Worm (Caenorhabditis elegans) whole organism, young adult: ENCODE data around the gene C25H3.15.

ENCODE experiments used
- B0019.2 ChIP-seq: fragments of 200-800 bp; sonication (Bioruptor generic); conservative IDR thresholded peaks from 2 replicates; pipeline ENCODE4 v1.3.6; 2022; ENCODE audit warnings: missing genetic modification reagents, missing genetic modification characterization, missing compliant biosample characterization
- B0035.1 ChIP-seq: sonication (generic microtip); optimal IDR thresholded peaks from 2 replicates; lab custom pipeline; 2016; ENCODE audit warnings: missing genetic modification characterization, mild to moderate bottlenecking, missing compliant biosample characterization, missing genotype, missing genetic modification reagents
- B0336.3 ChIP-seq: fragments of 200-800 bp; sonication (Bioruptor generic); IDR thresholded peaks from 2 replicates; pipeline ENCODE4 v1.3.6; 2022; ENCODE audit warnings: missing genetic modification characterization, missing compliant biosample characterization
- D2030.7 ChIP-seq: fragments of 200-800 bp; sonication (Bioruptor generic); IDR thresholded peaks from 2 replicates; pipeline ENCODE4 v1.3.6; 2022; ENCODE audit warnings: missing genetic modification reagents, missing genetic modification characterization, missing compliant biosample characterization
- F55B11.4 ChIP-seq: sonication (generic microtip); optimal IDR thresholded peaks from 2 replicates; lab custom pipeline; 2016; ENCODE audit warnings: missing compliant biosample characterization, missing genetic modification characterization, borderline replicate concordance; ENCODE audit not compliant: insufficient read depth
- Y53G8AR.9 ChIP-seq: fragments of 200-800 bp; sonication (Bioruptor generic); conservative IDR thresholded peaks from 2 replicates; pipeline ENCODE4 v1.3.6; 2022; ENCODE audit warnings: missing genetic modification reagents, missing genetic modification characterization, missing compliant biosample characterization
- Y67H2A.10 ChIP-seq: fragments of 200-800 bp; sonication (Bioruptor generic); conservative IDR thresholded peaks from 2 replicates; pipeline ENCODE4 v1.3.6; 2022; ENCODE audit warnings: missing genetic modification reagents, missing genetic modification characterization, missing compliant biosample characterization
- akir-1 ChIP-seq: fragments of 200-800 bp; sonication (Bioruptor generic); optimal IDR thresholded peaks from 2 replicates; lab custom pipeline; 2018; ENCODE audit warnings: mild to moderate bottlenecking, missing genetic modification characterization, moderate library complexity, missing compliant biosample characterization
- aptf-3 ChIP-seq: fragments of 200-800 bp; sonication (Bioruptor generic); IDR thresholded peaks from 2 replicates; pipeline ENCODE4 v1.3.6; 2022; ENCODE audit warnings: missing genetic modification characterization, missing compliant biosample characterization
- atf-7 ChIP-seq: sonication (generic microtip); optimal IDR thresholded peaks from 2 replicates; lab custom pipeline; 2017; ENCODE audit warnings: mild to moderate bottlenecking, missing genetic modification characterization, missing compliant biosample characterization
- athp-1 ChIP-seq: sonication (generic microtip); optimal IDR thresholded peaks from 2 replicates; lab custom pipeline; 2017; ENCODE audit warnings: mild to moderate bottlenecking, missing genetic modification characterization, missing compliant biosample characterization
- bed-1 ChIP-seq: fragments of 200-800 bp; sonication (Bioruptor generic); IDR thresholded peaks from 2 replicates; pipeline ENCODE4 v1.3.6; 2022; ENCODE audit warnings: missing genetic modification reagents, missing genetic modification characterization, missing compliant biosample characterization
- ccch-3 ChIP-seq: fragments of 200-800 bp; sonication (Bioruptor generic); optimal IDR thresholded peaks from 2 replicates; lab custom pipeline; 2018; ENCODE audit warnings: mild to moderate bottlenecking, missing genetic modification characterization, missing compliant biosample characterization
- ceh-27 ChIP-seq: fragments of 200-800 bp; sonication (Bioruptor generic); optimal IDR thresholded peaks from 2 replicates; lab custom pipeline; 2018; ENCODE audit warnings: mild to moderate bottlenecking, missing genetic modification characterization, moderate library complexity, missing compliant biosample characterization
- ceh-58 ChIP-seq: fragments of 200-800 bp; sonication (Bioruptor generic); IDR thresholded peaks from 2 replicates; pipeline ENCODE4 v1.3.6; 2022; ENCODE audit warnings: missing genetic modification characterization, missing compliant biosample characterization
- dox-1 ChIP-seq: fragments of 200-800 bp; sonication (Bioruptor generic); IDR thresholded peaks from 2 replicates; pipeline ENCODE4 v1.3.6; 2022; ENCODE audit warnings: missing genetic modification reagents, missing genetic modification characterization, missing compliant biosample characterization
- egrh-3 ChIP-seq: fragments of 200-800 bp; sonication (Bioruptor generic); IDR thresholded peaks from 2 replicates; pipeline ENCODE4 v1.3.6; 2022; ENCODE audit warnings: missing genetic modification reagents, missing genetic modification characterization, missing compliant biosample characterization
- ekl-4 ChIP-seq: fragments of 200-800 bp; sonication (Bioruptor generic); IDR thresholded peaks from 2 replicates; pipeline ENCODE4 v1.3.6; 2022; ENCODE audit warnings: missing genetic modification reagents, missing genetic modification characterization, missing compliant biosample characterization
- gei-17 ChIP-seq: fragments of 200-800 bp; sonication (Bioruptor generic); optimal IDR thresholded peaks from 2 replicates; lab custom pipeline; 2018; ENCODE audit warnings: mild to moderate bottlenecking, missing genetic modification characterization, missing compliant biosample characterization
- hsf-1 ChIP-seq: fragments of 200-800 bp; sonication (Bioruptor generic); IDR thresholded peaks from 2 replicates; pipeline ENCODE4 v1.3.6; 2022; ENCODE audit warnings: missing genetic modification reagents, missing genetic modification characterization, missing compliant biosample characterization
- let-526 ChIP-seq: fragments of 200-800 bp; sonication (Bioruptor generic); IDR thresholded peaks from 2 replicates; pipeline ENCODE4 v1.3.6; 2022; ENCODE audit warnings: missing genetic modification reagents, missing genetic modification characterization, missing compliant biosample characterization
- lin-40 ChIP-seq: sonication (generic microtip); optimal IDR thresholded peaks from 2 replicates; lab custom pipeline; 2016; ENCODE audit warnings: missing genetic modification characterization, mild to moderate bottlenecking, missing compliant biosample characterization, missing genotype, missing genetic modification reagents
- madf-3 ChIP-seq: fragments of 200-800 bp; sonication (Bioruptor generic); IDR thresholded peaks from 2 replicates; pipeline ENCODE4 v1.3.6; 2022; ENCODE audit warnings: missing genetic modification reagents, missing genetic modification characterization, missing compliant biosample characterization
- madf-6 ChIP-seq: fragments of 200-800 bp; sonication (Bioruptor generic); IDR thresholded peaks from 2 replicates; pipeline ENCODE4 v1.3.6; 2022; ENCODE audit warnings: missing genetic modification reagents, missing genetic modification characterization, missing compliant biosample characterization
- madf-8 ChIP-seq: fragments of 200-800 bp; sonication (Bioruptor generic); conservative IDR thresholded peaks from 2 replicates; pipeline ENCODE4 v1.3.6; 2022; ENCODE audit warnings: missing genetic modification reagents, missing genetic modification characterization, missing compliant biosample characterization
- mcd-1 ChIP-seq: fragments of 200-800 bp; sonication (Bioruptor generic); IDR thresholded peaks from 2 replicates; pipeline ENCODE4 v1.3.6; 2022; ENCODE audit warnings: missing genetic modification reagents, missing genetic modification characterization, missing compliant biosample characterization
- mes-4 ChIP-seq: sonication (generic microtip); optimal IDR thresholded peaks from 2 replicates; lab custom pipeline; 2016; ENCODE audit warnings: missing genotype, missing genetic modification characterization, missing compliant biosample characterization
- mxl-1 ChIP-seq: sonication (generic microtip); optimal IDR thresholded peaks from 2 replicates; lab custom pipeline; 2016; ENCODE audit warnings: missing genetic modification characterization, missing compliant biosample characterization
- nfya-1 ChIP-seq: sonication (generic microtip); optimal IDR thresholded peaks from 2 replicates; lab custom pipeline; 2017; ENCODE audit warnings: antibody characterized with exemption, missing compliant biosample characterization, missing genetic modification characterization, borderline replicate concordance; ENCODE audit not compliant: insufficient read depth
- pha-4 ChIP-seq: fragments of 150-350 bp; sonication (generic microtip); optimal IDR thresholded peaks from 2 replicates; lab custom pipeline; 2014; ENCODE audit warnings: missing biosample characterization, missing genetic modification reagents, missing genetic modification characterization
- rcor-1 ChIP-seq: fragments of 200-800 bp; sonication (Bioruptor generic); IDR thresholded peaks from 2 replicates; pipeline ENCODE4 v1.3.6; 2022; ENCODE audit warnings: missing genetic modification reagents, missing genetic modification characterization, missing compliant biosample characterization
- rec-8 ChIP-seq, 2 experiments: sonication (generic microtip); optimal IDR thresholded peaks; 2 replicates each; lab custom pipeline; 2016; ENCODE audit warnings: mild to moderate bottlenecking in 2 of 2, missing genetic modification characterization in 2 of 2, missing genetic modification reagents in 2 of 2, missing genotype in 2 of 2, missing biosample characterization in 1 of 2, missing compliant biosample characterization in 1 of 2, moderate library complexity in 1 of 2
- somi-1 ChIP-seq: fragments of 200-800 bp; sonication (Bioruptor generic); optimal IDR thresholded peaks from 2 replicates; lab custom pipeline; 2018; ENCODE audit warnings: mild to moderate bottlenecking, missing genetic modification characterization, missing compliant biosample characterization
- sptf-2 ChIP-seq: fragments of 200-800 bp; sonication (Bioruptor generic); optimal IDR thresholded peaks from 2 replicates; lab custom pipeline; 2018; ENCODE audit warnings: mild to moderate bottlenecking, missing genetic modification characterization, missing compliant biosample characterization
- tbp1 ChIP-seq: fragments of 200-800 bp; sonication (Bioruptor generic); optimal IDR thresholded peaks from 2 replicates; lab custom pipeline; 2018; ENCODE audit warnings: mild to moderate bottlenecking, missing genetic modification characterization, missing compliant biosample characterization
- unc-62 ChIP-seq: fragments of 150-350 bp; optimal IDR thresholded peaks from 2 replicates; lab custom pipeline; 2014; ENCODE audit warnings: missing biosample characterization, missing genetic modification reagents, missing genetic modification characterization
- xnd-1 ChIP-seq: sonication (generic microtip); optimal IDR thresholded peaks from 2 replicates; lab custom pipeline; 2016; ENCODE audit warnings: missing genotype, missing genetic modification reagents, missing genetic modification characterization, missing compliant biosample characterization
- zfh-2 ChIP-seq: fragments of 200-800 bp; sonication (Bioruptor generic); conservative IDR thresholded peaks from 2 replicates; pipeline ENCODE4 v1.3.6; 2022; ENCODE audit warnings: missing genetic modification reagents, missing genetic modification characterization, missing compliant biosample characterization
- zim-3 ChIP-seq: sonication (generic microtip); optimal IDR thresholded peaks from 2 replicates; lab custom pipeline; 2017; ENCODE audit warnings: mild to moderate bottlenecking, missing genetic modification characterization, moderate library complexity, missing compliant biosample characterization
- ztf-26 ChIP-seq: sonication (generic microtip); optimal IDR thresholded peaks from 2 replicates; lab custom pipeline; 2017; ENCODE audit warnings: missing genetic modification characterization, missing compliant biosample characterization
- ztf-3 ChIP-seq: fragments of 200-800 bp; sonication (Bioruptor generic); optimal IDR thresholded peaks from 2 replicates; lab custom pipeline; 2018; ENCODE audit warnings: mild to moderate bottlenecking, missing genetic modification characterization, missing compliant biosample characterization
- ztf-6 ChIP-seq: fragments of 200-800 bp; sonication (Bioruptor generic); IDR thresholded peaks from 2 replicates; pipeline ENCODE4 v1.3.6; 2022; ENCODE audit warnings: missing genetic modification reagents, missing genetic modification characterization, missing compliant biosample characterization

The C25H3.15 gene

DNA sequence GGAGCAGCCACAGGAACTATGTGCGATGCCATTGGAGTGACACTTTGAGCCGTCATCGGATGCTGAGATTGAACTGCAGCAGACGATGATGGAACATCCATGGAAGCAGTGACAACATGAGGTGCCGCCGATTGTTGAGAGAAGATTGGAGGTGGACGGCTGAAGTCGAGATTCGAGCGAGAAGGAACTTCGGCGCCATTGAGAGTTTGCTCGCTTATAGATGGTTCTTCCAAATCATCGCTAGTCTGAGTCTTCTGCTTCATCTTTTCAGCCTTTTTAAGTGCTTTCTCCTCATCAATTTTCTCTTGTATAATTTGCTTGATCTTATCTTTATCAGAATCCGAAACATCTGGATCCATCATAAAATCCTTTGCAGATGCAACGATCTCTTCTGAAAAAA lies 23.0 kb upstream of the C25H3.15 start:
- TF ChIP-seq akir-1 (GFP tag; lab: Kevin White, UChicago) (no peak), rec-8 (tag; optimal IDR thresholded peaks at IDR 0.05; lab: Kevin White, UChicago) (no peak), ztf-3 (GFP tag; lab: Kevin White, UChicago) (no peak), zfh-2 (GFP tag; lab: Robert Waterston, UW) (peak; percentile 43; the same call in 1 of the 2 replicates), mes-4 (tag; lab: Kevin White, UChicago) (no peak), mcd-1 (0 out of 2 replicates have a peak, but pooled peaks have one; percentile 12), sptf-2 (GFP tag; lab: Kevin White, UChicago) (no peak), ztf-26 (tag; lab: Kevin White, UChicago) (no peak)

DNA sequence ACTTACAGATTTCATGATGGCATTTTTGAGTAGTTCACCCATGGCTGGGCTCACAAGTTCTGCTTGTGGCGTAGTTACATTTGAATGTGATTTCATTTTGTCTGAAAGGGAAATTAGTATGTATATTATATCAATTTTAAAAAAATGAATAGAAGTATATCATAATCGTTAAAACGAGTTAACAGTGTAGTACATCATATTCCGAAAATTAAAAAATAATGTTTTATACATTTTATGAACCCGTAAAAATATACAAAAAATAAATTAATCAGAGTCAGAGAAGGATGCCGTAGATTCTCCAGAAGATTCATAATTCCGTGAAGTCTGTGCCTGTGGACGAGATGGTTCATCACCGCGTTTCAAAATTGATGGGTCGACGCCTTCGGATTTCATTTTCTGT lies 18.2 kb upstream of the C25H3.15 start, which contains the start of gene F59E12.9:
Gene F59E12.9 (minus strand): TSS at position 101 of the 400 bp plus-strand sequence.
- TF ChIP-seq F55B11.4 (tag; lab: Kevin White, UChicago) (no peak), zim-3 (tag; lab: Kevin White, UChicago) (no peak), B0035.1 (tag; lab: Kevin White, UChicago) (no peak), tbp1 (no peak), egrh-3 (GFP tag; lab: Robert Waterston, UW) (no peak), lin-40 (tag; lab: Kevin White, UChicago) (no peak), pha-4 (no peak), mxl-1 (tag; lab: Kevin White, UChicago) (no peak), atf-7 (no peak), madf-3 (GFP tag; lab: Robert Waterston, UW) (no peak)
- TF ChIP-seq, all 124 proteins: peak for 0

DNA sequence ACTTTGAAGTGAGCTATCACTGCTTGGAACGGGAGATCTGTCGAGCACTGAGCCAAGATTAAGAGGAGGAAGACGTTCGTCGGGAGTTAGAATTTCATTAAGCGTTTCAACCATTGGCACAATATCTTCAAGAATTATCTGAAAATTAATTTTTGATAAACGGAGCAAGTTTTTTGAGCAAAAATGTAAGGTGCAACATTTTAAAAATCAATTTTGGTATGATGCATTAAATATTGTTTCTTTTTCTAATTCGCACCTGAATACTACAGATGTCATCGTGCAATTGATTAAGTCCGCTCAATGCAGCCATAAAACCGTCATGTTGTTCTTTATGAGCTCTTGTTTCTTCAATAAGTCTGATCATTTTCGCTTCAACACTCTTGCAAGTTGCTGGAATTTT lies 16.9 kb upstream of the C25H3.15 start, which contains the start of gene ddl-1:
Gene ddl-1 (minus strand): TSS at position 101 of the 400 bp plus-strand sequence.
- TF ChIP-seq akir-1 (GFP tag; lab: Kevin White, UChicago) (no peak), ceh-27 (GFP tag; lab: Kevin White, UChicago) (no peak), dox-1 (no peak), madf-8 (GFP tag; lab: Robert Waterston, UW) (no peak), sptf-2 (GFP tag; lab: Kevin White, UChicago) (no peak)
- TF ChIP-seq, all 124 proteins: peak for 0

DNA sequence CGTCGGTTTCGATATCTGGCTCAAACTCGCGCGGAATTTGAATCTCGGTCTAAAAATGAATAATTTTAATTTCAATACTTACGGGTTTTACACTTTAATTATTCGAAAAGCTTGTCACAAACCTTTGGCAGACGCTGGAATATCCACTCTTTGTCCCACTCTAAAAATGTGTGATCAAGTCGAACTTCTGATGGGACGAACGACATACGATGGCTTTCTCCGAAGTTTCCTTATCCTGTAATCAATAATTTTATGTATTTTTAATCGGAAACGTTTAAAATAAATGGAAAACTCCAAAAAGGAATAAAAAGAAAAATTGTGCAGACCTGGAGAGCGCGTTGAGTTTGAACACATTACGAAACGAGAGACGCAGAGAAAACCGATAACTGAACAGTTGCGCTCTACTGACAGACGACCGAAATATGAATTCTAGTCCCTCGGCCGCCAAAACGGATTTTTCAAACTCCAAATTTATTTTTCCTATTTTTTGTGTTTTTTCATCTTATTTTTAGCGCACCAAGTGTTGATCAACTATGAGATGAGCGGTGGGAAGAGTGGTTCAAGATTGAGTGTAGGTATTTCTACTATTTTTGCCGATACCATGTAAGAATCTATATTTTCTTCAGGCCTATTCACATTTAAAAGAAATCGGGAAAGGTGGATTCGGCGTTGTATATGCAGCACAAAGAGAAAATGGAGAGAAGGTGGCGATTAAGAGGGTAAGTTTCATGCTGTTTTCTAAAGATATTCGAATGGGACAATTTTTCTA lies 15.7 kb upstream of the C25H3.15 start, which contains the start of the genes sam-4, F59E12.17 and zyg-1:
Gene sam-4 (minus strand): TSS at position 51 of the 769 bp plus-strand sequence.
Gene F59E12.17 (minus strand): TSS at position 235 of the 769 bp plus-strand sequence.
Gene zyg-1 (plus strand): TSS at position 513 of the 769 bp plus-strand sequence.
- TF ChIP-seq zfh-2 (GFP tag; lab: Robert Waterston, UW) = no peak
- no peak for TF ChIP-seq hsf-1 (GFP tag; lab: Robert Waterston, UW)
- TF ChIP-seq bed-1 = no peak
- TF ChIP-seq athp-1 (tag; lab: Kevin White, UChicago) = peak; percentile 7
- no peak for TF ChIP-seq ccch-3 (GFP tag; lab: Kevin White, UChicago)
- TF ChIP-seq Y53G8AR.9 (GFP tag; lab: Robert Waterston, UW) = no peak
- peak; percentile 71 for TF ChIP-seq madf-6
- no peak for TF ChIP-seq ztf-6 (GFP tag; lab: Robert Waterston, UW)
- 0 out of 2 replicates have a peak, but pooled peaks have one; percentile 35 for TF ChIP-seq let-526 (GFP tag; lab: Robert Waterston, UW)
- no peak for TF ChIP-seq aptf-3 (GFP tag; lab: Robert Waterston, UW)
- TF ChIP-seq nfya-1 (tag; lab: Kevin White, UChicago) = no peak
- TF ChIP-seq ceh-58 (GFP tag; lab: Robert Waterston, UW) = no peak
- TF ChIP-seq somi-1 (GFP tag; lab: Kevin White, UChicago) = no peak
- no peak for TF ChIP-seq ekl-4 (GFP tag; lab: Robert Waterston, UW)
- no peak for TF ChIP-seq Y67H2A.10
- no peak for TF ChIP-seq B0336.3 (GFP tag; lab: Robert Waterston, UW)
- peak; percentile 13; the same call in 1 of the 2 replicates for TF ChIP-seq rcor-1 (GFP tag; lab: Robert Waterston, UW)
- TF ChIP-seq D2030.7 (GFP tag; lab: Robert Waterston, UW) = peak; percentile 82
- no peak for TF ChIP-seq lin-40 (tag; lab: Kevin White, UChicago)
- no peak for TF ChIP-seq unc-62 (GFP tag; lab: Kevin White, UChicago)
- TF ChIP-seq B0019.2 (GFP tag; lab: Robert Waterston, UW) = peak; percentile 73
- no peak for TF ChIP-seq gei-17 (GFP tag; lab: Kevin White, UChicago)
- TF ChIP-seq xnd-1 (tag; lab: Kevin White, UChicago) = peak; percentile 1
- no peak for TF ChIP-seq mes-4 (tag; lab: Kevin White, UChicago)
